Worm (Caenorhabditis elegans): ENCODE data around the gene pot-2.

DNA sequence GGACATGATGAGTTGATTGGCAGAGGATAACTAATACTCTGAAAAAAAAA, 29.7 kb upstream of the pot-2 start, which contains the start of gene cysl-2:
- no peak for TF ChIP-seq hmg-4 (GFP tag; optimal IDR thresholded peaks at IDR 0.05)
- no peak for TF ChIP-seq tra-4 (tag; optimal IDR thresholded peaks at IDR 0.05)
- no peak for TF ChIP-seq flt-1 (GFP tag; IDR thresholded peaks at IDR 0.05)
- no peak for TF ChIP-seq F13C5.2 (tag; optimal IDR thresholded peaks at IDR 0.05)
- TF ChIP-seq sea-1 (GFP tag; conservative IDR thresholded peaks at IDR 0.05) = no peak
- TF ChIP-seq ama-1 (optimal IDR thresholded peaks at IDR 0.05) = no peak
- TF ChIP-seq B0310.2 (tag; optimal IDR thresholded peaks at IDR 0.05) = no peak
- TF ChIP-seq ceh-36 (tag; optimal IDR thresholded peaks at IDR 0.05) = no peak
- no peak for TF ChIP-seq scrt-1 (GFP tag; IDR thresholded peaks at IDR 0.05)

All from whole organism, early embryonic.